Worm (Caenorhabditis elegans) whole organism, L4/young adult: ENCODE data around the gene F58E1.13.
"Not testable (repeated sequence)": the region's sequence is repeated elsewhere in the genome, so short reads cannot be mapped to it uniquely, and the experiment has no call there.

Source experiments
- W03F9.2 ChIP-seq: fragments of 150-350 bp; optimal IDR thresholded peaks from 2 replicates; lab custom pipeline; 2014; ENCODE audit warnings: missing biosample characterization, missing genetic modification characterization
- dao-5 ChIP-seq: sonication (generic microtip); optimal IDR thresholded peaks from 2 replicates; lab custom pipeline; 2016; ENCODE audit warnings: missing genotype, missing genetic modification characterization, moderate library complexity, missing compliant biosample characterization
- him-1 ChIP-seq: sonication (generic microtip); optimal IDR thresholded peaks from 2 replicates; lab custom pipeline; 2016; ENCODE audit warnings: missing genotype, missing genetic modification reagents, missing genetic modification characterization, missing compliant biosample characterization

F58E1.13 gene

ce11 chrII:1670985-1671384, 24.7 kb downstream of the F58E1.13 start:
- TF ChIP-seq dao-5 (tag; lab: Kevin White, UChicago), result no peak
- TF ChIP-seq W03F9.2, result no peak
- no peak for TF ChIP-seq him-1 (tag; lab: Kevin White, UChicago)

DNA sequence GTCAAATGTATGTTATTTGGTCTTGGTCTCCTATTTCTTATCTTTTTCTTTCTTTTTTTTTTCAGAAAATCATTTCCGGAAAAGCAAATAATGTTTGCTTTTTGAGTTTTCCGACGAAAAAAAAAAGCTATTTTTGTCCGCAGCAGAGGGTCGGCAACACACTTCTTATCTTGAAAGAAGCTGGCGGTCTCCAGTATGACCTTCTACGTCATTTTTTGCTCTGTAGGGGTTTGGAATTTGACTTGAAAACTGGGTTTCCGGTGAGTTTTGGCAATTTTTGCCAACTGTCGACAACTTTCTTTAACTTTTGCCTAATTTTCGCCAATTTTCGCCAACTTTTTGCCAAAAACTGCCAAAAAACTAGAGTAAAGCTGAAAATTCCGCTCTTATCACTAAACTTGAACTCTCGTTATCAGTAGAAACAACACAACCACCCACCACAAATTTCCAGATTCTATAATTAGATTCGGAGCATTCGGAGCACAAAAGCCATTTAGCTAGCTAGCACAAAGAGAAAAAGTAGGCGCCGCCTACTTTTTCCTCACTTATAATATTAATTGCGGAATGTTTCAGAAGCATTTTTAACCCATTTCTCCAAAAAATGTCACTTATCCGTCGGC, 25.3 kb downstream of the F58E1.13 start, which contains the start of gene nhx-6:
nhx-6 (plus strand) TSS at position 570 of the 620 bp plus-strand sequence.
- TF ChIP-seq dao-5 (tag; lab: Kevin White, UChicago), result no peak
- TF ChIP-seq W03F9.2, result no peak
- no peak for TF ChIP-seq him-1 (tag; lab: Kevin White, UChicago)

DNA sequence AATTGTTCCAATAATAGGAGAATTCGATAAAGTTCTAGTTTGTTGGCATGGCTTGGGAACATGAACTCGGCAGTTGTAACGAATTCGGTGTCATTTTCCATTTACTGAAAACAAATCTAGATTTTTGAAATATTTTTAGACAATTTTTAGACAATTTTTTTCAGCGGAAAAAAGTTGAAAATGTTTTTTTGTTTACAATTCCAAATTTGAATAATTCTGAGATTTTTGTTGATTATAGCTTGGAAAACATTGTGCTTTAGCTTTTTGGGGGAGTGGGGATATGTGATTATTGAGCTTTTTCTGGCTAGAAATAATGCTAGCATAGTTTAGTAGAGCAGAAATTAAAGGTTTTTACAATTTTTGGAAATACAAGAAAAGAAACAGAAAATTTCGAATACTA, 26.8 kb downstream of the F58E1.13 start, which contains the start of gene srw-97:
srw-97 (minus strand) TSS at position 101 of the 400 bp plus-strand sequence.
- TF ChIP-seq W03F9.2 (no peak), dao-5 (tag; lab: Kevin White, UChicago) (no peak), him-1 (tag; lab: Kevin White, UChicago) (no peak)

DNA sequence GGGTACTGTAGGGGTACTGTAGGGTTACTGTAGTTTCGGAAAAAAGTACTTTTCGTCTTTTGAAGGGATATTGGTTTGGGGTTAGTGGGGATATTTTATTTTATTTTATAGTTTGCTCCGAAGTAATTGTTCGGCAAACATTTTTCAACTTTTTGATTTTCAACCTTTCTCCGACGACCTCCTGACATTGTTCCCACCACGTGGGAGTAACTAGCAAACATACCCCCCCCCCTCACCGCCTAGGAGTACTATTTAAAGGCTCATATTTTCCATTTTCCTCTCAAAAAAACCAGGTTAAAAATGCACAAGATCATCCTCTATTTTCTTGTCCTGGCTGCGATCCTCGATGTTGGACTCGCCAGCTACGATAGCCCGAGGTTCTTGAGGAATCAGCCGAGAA, 29.6 kb downstream of the F58E1.13 start, which contains the start of gene srlf-29:
srlf-29 (plus strand) TSS at position 301 of the 400 bp plus-strand sequence.
- TF ChIP-seq him-1 (tag; lab: Kevin White, UChicago) (no peak), dao-5 (tag; lab: Kevin White, UChicago) (no peak), W03F9.2 (no peak)

- no peak for TF ChIP-seq him-1 (tag; lab: Kevin White, UChicago)
- no peak for TF ChIP-seq W03F9.2
- no peak for TF ChIP-seq dao-5 (tag; lab: Kevin White, UChicago)
These were observed 32.2 kb downstream of the F58E1.13 start, which contains the start of gene duxl-1 for ce11 chrII:1663516-1663915. Gene duxl-1, plus strand, starts transcription at chrII:1663699.

DNA sequence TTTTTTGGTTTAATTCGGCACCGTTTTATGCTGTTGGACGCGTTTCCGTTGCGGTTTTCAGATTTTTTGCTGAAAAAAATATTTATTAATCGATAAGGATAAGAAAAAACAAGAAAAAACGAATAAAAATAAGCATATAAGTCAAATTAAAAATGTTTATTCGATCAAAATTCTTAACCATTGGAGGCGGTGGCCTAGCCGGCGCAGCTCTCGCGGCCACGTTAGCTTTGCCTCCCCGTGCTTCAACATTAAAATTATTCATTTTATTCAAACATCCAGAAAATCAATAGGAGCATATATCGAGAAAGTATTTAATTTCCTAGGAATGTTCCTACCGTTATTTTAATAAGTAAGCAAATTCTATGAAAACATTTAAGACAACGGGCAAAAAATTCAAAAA, 32.8 kb downstream of the F58E1.13 start, which contains the start of gene ZC204.14:
ZC204.14 (minus strand) TSS at position 69 of the 400 bp plus-strand sequence.
- TF ChIP-seq him-1 (tag; lab: Kevin White, UChicago) (no peak), dao-5 (tag; lab: Kevin White, UChicago) (no peak), W03F9.2 (no peak)

DNA sequence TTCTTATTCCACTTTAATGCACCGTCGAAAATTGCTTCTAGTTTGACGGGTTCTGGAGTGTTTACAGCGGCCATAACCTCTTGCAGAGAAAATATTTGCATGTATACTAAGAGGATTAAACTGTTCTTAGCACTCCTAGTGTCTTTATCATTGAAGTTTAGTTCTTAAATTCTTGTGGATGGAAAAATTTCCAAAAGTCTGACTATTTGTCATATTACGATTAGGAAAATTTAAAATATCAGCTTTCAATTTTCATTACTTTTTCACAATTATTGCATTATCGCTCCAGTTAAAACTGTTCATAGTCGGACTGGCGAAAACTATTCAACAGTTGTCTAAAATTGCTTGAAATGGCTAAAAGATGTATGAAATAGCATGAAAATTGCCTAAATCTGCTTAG, 34.8 kb downstream of the F58E1.13 start, which contains the start of gene ZC204.13:
ZC204.13 (minus strand) TSS at position 101 of the 400 bp plus-strand sequence.
- TF ChIP-seq him-1 (tag; lab: Kevin White, UChicago); W03F9.2; dao-5 (tag; lab: Kevin White, UChicago): not testable (repeated sequence)

DNA sequence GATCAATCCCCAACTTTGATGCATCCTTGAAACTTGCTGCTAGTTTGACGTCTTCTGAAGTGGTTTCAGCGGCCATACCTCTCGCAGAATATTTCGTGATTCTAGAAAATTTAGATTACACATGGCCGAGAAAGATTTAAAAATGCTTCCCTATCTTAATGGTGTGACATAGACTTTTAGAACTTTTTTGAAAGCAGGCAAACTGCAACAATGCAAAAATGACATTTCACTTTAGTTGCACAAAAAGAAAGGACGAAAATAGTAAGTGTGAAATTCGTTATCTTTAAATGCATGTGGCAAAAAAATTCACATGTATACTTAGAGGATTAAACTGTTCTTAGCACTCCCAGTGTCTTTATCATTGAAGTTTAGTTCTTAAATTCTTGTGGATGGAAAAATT, 38.5 kb downstream of the F58E1.13 start, which contains the start of gene ZC204.12:
ZC204.12 (minus strand) TSS at position 101 of the 400 bp plus-strand sequence.
- no peak for TF ChIP-seq W03F9.2
- TF ChIP-seq him-1 (tag; lab: Kevin White, UChicago), result no peak
- no peak for TF ChIP-seq dao-5 (tag; lab: Kevin White, UChicago)

- TF ChIP-seq dao-5 (tag; lab: Kevin White, UChicago), result no peak
- TF ChIP-seq W03F9.2, result no peak
- no peak for TF ChIP-seq him-1 (tag; lab: Kevin White, UChicago)
These were observed 40.8 kb downstream of the F58E1.13 start, which contains the start of gene btb-12 for ce11 chrII:1654917-1655316. Gene btb-12, plus strand, starts transcription at chrII:1655217.

- TF ChIP-seq him-1 (tag; lab: Kevin White, UChicago) (no peak), W03F9.2 (no peak), dao-5 (tag; lab: Kevin White, UChicago) (no peak)
These were observed 42.3 kb downstream of the F58E1.13 start, which contains the start of gene fbxb-15 for ce11 chrII:1653397-1653796. Gene fbxb-15, minus strand, starts transcription at chrII:1653497.

DNA sequence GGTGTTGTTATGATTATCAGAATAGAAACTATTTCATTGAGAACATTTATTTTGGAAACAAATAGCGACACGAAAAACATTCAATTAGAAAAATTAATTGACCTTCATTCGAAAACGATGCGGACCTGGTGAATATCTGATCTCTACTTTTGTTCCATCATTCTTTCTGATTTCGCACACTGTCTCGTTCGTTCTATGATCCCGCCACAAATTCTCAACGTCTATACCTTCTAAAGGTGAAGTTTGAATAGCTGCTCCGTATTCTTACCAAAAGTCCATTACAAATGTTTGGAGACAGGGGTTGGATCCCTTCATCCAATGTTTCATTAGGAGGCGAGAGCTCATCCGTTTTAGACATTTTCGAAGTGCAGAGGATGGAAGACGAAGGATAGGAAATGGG, 43.9 kb downstream of the F58E1.13 start, which contains the start of gene fbxb-16:
fbxb-16 (minus strand) TSS at position 101 of the 400 bp plus-strand sequence.
- TF ChIP-seq W03F9.2 (no peak), dao-5 (tag; lab: Kevin White, UChicago) (no peak), him-1 (tag; lab: Kevin White, UChicago) (no peak)

ce11 chrII:1650502-1650901, 45.2 kb downstream of the F58E1.13 start, which contains the start of gene fbxb-20:
Gene fbxb-20, minus strand, starts transcription at chrII:1650602.
- TF ChIP-seq him-1 (tag; lab: Kevin White, UChicago), result no peak
- no peak for TF ChIP-seq dao-5 (tag; lab: Kevin White, UChicago)
- no peak for TF ChIP-seq W03F9.2

- TF ChIP-seq him-1 (tag; lab: Kevin White, UChicago) (no peak), W03F9.2 (no peak), dao-5 (tag; lab: Kevin White, UChicago) (no peak)
These were observed 46.9 kb downstream of the F58E1.13 start, which contains the start of gene fbxb-21 for ce11 chrII:1648768-1649167. Gene fbxb-21, minus strand, starts transcription at chrII:1648868.

ce11 chrII:1646199-1646598, 49.5 kb downstream of the F58E1.13 start, which contains the start of gene ZC204.17:
Gene ZC204.17, minus strand, starts transcription at chrII:1646299.
- TF ChIP-seq him-1 (tag; lab: Kevin White, UChicago), result no peak
- TF ChIP-seq dao-5 (tag; lab: Kevin White, UChicago), result no peak
- no peak for TF ChIP-seq W03F9.2
